Worm (Caenorhabditis elegans) whole organism, late embryonic: ENCODE results near the gene C14A4.12.

Experiments
- ceh-19 ChIP-seq: fragments of 200-800 bp; sonication (Bioruptor generic); optimal IDR thresholded peaks from 2 replicates; lab custom pipeline; 2018; ENCODE audit warnings: mild to moderate bottlenecking, missing genetic modification characterization, missing compliant biosample characterization
- ceh-6 ChIP-seq: fragments of 200-800 bp; sonication (Bioruptor generic); optimal IDR thresholded peaks from 2 replicates; lab custom pipeline; 2018; ENCODE audit warnings: mild to moderate bottlenecking, missing genetic modification characterization, missing compliant biosample characterization
- fkh-10 ChIP-seq: fragments of 150-350 bp; optimal IDR thresholded peaks from 2 replicates; lab custom pipeline; 2014; ENCODE audit warnings: missing biosample characterization, missing genetic modification reagents, missing genetic modification characterization
- pros-1 ChIP-seq: fragments of 150-350 bp; optimal IDR thresholded peaks from 2 replicates; lab custom pipeline; 2014; ENCODE audit warnings: missing biosample characterization, missing genetic modification reagents, missing genetic modification characterization
- sdc-2 ChIP-seq: sonication (generic microtip); optimal IDR thresholded peaks from 2 replicates; lab custom pipeline; 2016; ENCODE audit warnings: missing genotype, missing genetic modification characterization, missing compliant biosample characterization
- ttx-3 ChIP-seq: sonication (generic microtip); optimal IDR thresholded peaks from 2 replicates; lab custom pipeline; 2016; ENCODE audit warnings: missing genetic modification reagents, missing genetic modification characterization, missing compliant biosample characterization
- unc-86 ChIP-seq: sonication (generic microtip); optimal IDR thresholded peaks from 2 replicates; lab custom pipeline; 2016; ENCODE audit warnings: missing genetic modification characterization, missing compliant biosample characterization

- TF ChIP-seq unc-86 (tag; lab: Kevin White, UChicago) (no peak), sdc-2 (tag; lab: Kevin White, UChicago) (no peak), ceh-19 (GFP tag; lab: Kevin White, UChicago) (no peak), ttx-3 (tag; lab: Kevin White, UChicago) (no peak), pros-1 (tag; lab: Kevin White, UChicago) (no peak), fkh-10 (GFP tag; lab: Kevin White, UChicago) (no peak), ceh-6 (GFP tag; lab: Kevin White, UChicago) (no peak)
Measured at ce11 chrII:10574177-10574576, 38.7 kb upstream of the C14A4.12 start.
